Worm (Caenorhabditis elegans): ENCODE data around the gene cylc-1.

Gene cylc-1

ce11 chrIV:5183755-5184166, 41.8 kb downstream of the cylc-1 start, which contains the start of gene W03F8.4 (continued):
- peak; percentile 93 for TF ChIP-seq snpc-4 (tag; optimal IDR thresholded peaks at IDR 0.05)
- TF ChIP-seq daf-12 (tag; optimal IDR thresholded peaks at IDR 0.05): no peak
- TF ChIP-seq nhr-76 (tag; optimal IDR thresholded peaks at IDR 0.05): no peak
- TF ChIP-seq jun-1 (tag; optimal IDR thresholded peaks at IDR 0.05): peak; percentile 83
- TF ChIP-seq aly-2 (tag; optimal IDR thresholded peaks at IDR 0.05): peak; percentile 28
- TF ChIP-seq mdl-1 (tag; optimal IDR thresholded peaks at IDR 0.05): no peak
- TF ChIP-seq nhr-237 (tag; optimal IDR thresholded peaks at IDR 0.05): no peak
- peak; percentile 24 for TF ChIP-seq egl-27 (tag; optimal IDR thresholded peaks at IDR 0.05)
- peak; percentile 92 for TF ChIP-seq tbx-2 (tag; optimal IDR thresholded peaks at IDR 0.05)
- TF ChIP-seq elt-2 (tag; optimal IDR thresholded peaks at IDR 0.05): peak; percentile 62
- peak; percentile 97 for TF ChIP-seq nhr-23 (tag; optimal IDR thresholded peaks at IDR 0.05)
- no peak for TF ChIP-seq nhr-67 (tag; optimal IDR thresholded peaks at IDR 0.05)
- TF ChIP-seq nhr-28 (tag; optimal IDR thresholded peaks at IDR 0.05): no peak
- TF ChIP-seq skn-1 (tag; optimal IDR thresholded peaks at IDR 0.05): peak; percentile 84
- peak; percentile 87 for TF ChIP-seq ceh-28 (tag; optimal IDR thresholded peaks at IDR 0.05)

Measured in whole organism, L3 larva.